Worm (Caenorhabditis elegans) whole organism, mixed stage, embryonic: ENCODE data around the gene dnj-24.

Experiments
- M03D4.4 ChIP-seq: sonication (generic microtip); optimal IDR thresholded peaks from 2 replicates; lab custom pipeline; 2017; ENCODE audit warnings: mild to moderate bottlenecking, missing genetic modification characterization, missing compliant biosample characterization
- bed-3 ChIP-seq: fragments of 200-800 bp; sonication (Bioruptor generic); optimal IDR thresholded peaks from 3 replicates; lab custom pipeline; 2018; ENCODE audit warnings: mild to moderate bottlenecking, missing genetic modification characterization, moderate library complexity, missing compliant biosample characterization
- blmp-1 ChIP-seq: fragments of 150-350 bp; optimal IDR thresholded peaks from 2 replicates; lab custom pipeline; 2014; ENCODE audit warnings: missing biosample characterization, missing genetic modification characterization
- ceh-39 ChIP-seq: fragments of 150-350 bp; optimal IDR thresholded peaks from 2 replicates; lab custom pipeline; 2014; ENCODE audit warnings: missing biosample characterization, missing genetic modification characterization
- ceh-43 ChIP-seq: fragments of 200-800 bp; sonication (Bioruptor generic); optimal IDR thresholded peaks from 2 replicates; lab custom pipeline; 2018; ENCODE audit warnings: mild to moderate bottlenecking, missing genetic modification characterization, moderate library complexity, missing compliant biosample characterization
- ces-1 ChIP-seq: fragments of 150-350 bp; optimal IDR thresholded peaks from 2 replicates; lab custom pipeline; 2014; ENCODE audit warnings: missing biosample characterization, missing genetic modification reagents, missing genetic modification characterization
- elt-1 ChIP-seq: sonication (generic microtip); optimal IDR thresholded peaks from 2 replicates; lab custom pipeline; 2017; ENCODE audit warnings: missing genetic modification characterization, mild to moderate bottlenecking, missing compliant biosample characterization, antibody characterized with exemption, moderate library complexity, borderline replicate concordance; ENCODE audit not compliant: insufficient read depth
- elt-3 ChIP-seq: fragments of 150-350 bp; optimal IDR thresholded peaks from 2 replicates; lab custom pipeline; 2014; ENCODE audit warnings: missing biosample characterization, missing genetic modification characterization
- flh-1 ChIP-seq: fragments of 200-800 bp; sonication (Bioruptor generic); optimal IDR thresholded peaks from 2 replicates; lab custom pipeline; 2018; ENCODE audit warnings: mild to moderate bottlenecking, missing genetic modification characterization, moderate library complexity, missing compliant biosample characterization
- ham-2 ChIP-seq: fragments of 200-800 bp; sonication (Bioruptor generic); optimal IDR thresholded peaks from 2 replicates; lab custom pipeline; 2018; ENCODE audit warnings: mild to moderate bottlenecking, missing genetic modification characterization, missing compliant biosample characterization
- hlh-1 ChIP-seq: fragments of 150-350 bp; optimal IDR thresholded peaks from 2 replicates; lab custom pipeline; 2014; ENCODE audit warnings: missing biosample characterization, missing genetic modification reagents, missing genetic modification characterization
- lin-13 ChIP-seq: fragments of 150-350 bp; optimal IDR thresholded peaks from 2 replicates; lab custom pipeline; 2014; ENCODE audit warnings: missing biosample characterization, missing genetic modification characterization
- lin-32 ChIP-seq: fragments of 200-800 bp; sonication (Bioruptor generic); optimal IDR thresholded peaks from 2 replicates; lab custom pipeline; 2018; ENCODE audit warnings: mild to moderate bottlenecking, missing genetic modification characterization, missing compliant biosample characterization
- lsy-2 ChIP-seq: fragments of 150-350 bp; optimal IDR thresholded peaks from 2 replicates; lab custom pipeline; 2014; ENCODE audit warnings: missing biosample characterization, missing genetic modification characterization
- mab-5 ChIP-seq: fragments of 150-350 bp; optimal IDR thresholded peaks from 2 replicates; lab custom pipeline; 2014; ENCODE audit warnings: missing biosample characterization, missing genetic modification characterization
- mep-1 ChIP-seq: fragments of 150-350 bp; optimal IDR thresholded peaks from 2 replicates; lab custom pipeline; 2017; ENCODE audit warnings: missing biosample characterization, missing genetic modification reagents, missing genetic modification characterization, inconsistent platforms
- nhr-12 ChIP-seq: fragments of 150-350 bp; optimal IDR thresholded peaks from 2 replicates; lab custom pipeline; 2014; ENCODE audit warnings: missing biosample characterization, missing genetic modification characterization
- nhr-2 ChIP-seq: fragments of 150-350 bp; optimal IDR thresholded peaks from 2 replicates; lab custom pipeline; 2014; ENCODE audit warnings: missing biosample characterization, missing genetic modification characterization
- nhr-237 ChIP-seq: fragments of 150-350 bp; optimal IDR thresholded peaks from 2 replicates; lab custom pipeline; 2014; ENCODE audit warnings: missing biosample characterization, missing genetic modification characterization
- nhr-28 ChIP-seq: fragments of 150-350 bp; optimal IDR thresholded peaks from 2 replicates; lab custom pipeline; 2014; ENCODE audit warnings: missing biosample characterization, missing genetic modification characterization
- nhr-76 ChIP-seq: sonication (generic microtip); optimal IDR thresholded peaks from 2 replicates; lab custom pipeline; 2017; ENCODE audit warnings: missing biosample characterization, missing genetic modification characterization
- pha-4 ChIP-seq: fragments of 150-350 bp; optimal IDR thresholded peaks from 2 replicates; lab custom pipeline; 2018; ENCODE audit warnings: missing biosample characterization, missing genetic modification reagents, missing genetic modification characterization
- sem-2 ChIP-seq: fragments of 200-800 bp; sonication (Bioruptor generic); optimal IDR thresholded peaks from 2 replicates; lab custom pipeline; 2018; ENCODE audit warnings: mild to moderate bottlenecking, missing genetic modification characterization, missing compliant biosample characterization
- sptf-1 ChIP-seq: sonication (generic microtip); optimal IDR thresholded peaks from 2 replicates; lab custom pipeline; 2017; ENCODE audit warnings: mild to moderate bottlenecking, missing genetic modification characterization, moderate library complexity, missing compliant biosample characterization
- tbx-8 ChIP-seq: fragments of 200-800 bp; sonication (Bioruptor generic); optimal IDR thresholded peaks from 2 replicates; lab custom pipeline; 2018; ENCODE audit warnings: mild to moderate bottlenecking, missing genetic modification characterization, moderate library complexity, missing compliant biosample characterization
- unc-120 ChIP-seq: sonication (generic microtip); optimal IDR thresholded peaks from 2 replicates; lab custom pipeline; 2017; ENCODE audit warnings: missing genetic modification characterization, missing compliant biosample characterization; ENCODE audit not compliant: poor library complexity, severe bottlenecking
- unc-39 ChIP-seq: fragments of 150-350 bp; optimal IDR thresholded peaks from 2 replicates; lab custom pipeline; 2014; ENCODE audit warnings: missing biosample characterization, missing genetic modification characterization
- unc-62 ChIP-seq: fragments of 150-350 bp; optimal IDR thresholded peaks from 2 replicates; lab custom pipeline; 2014; ENCODE audit warnings: missing biosample characterization, missing genetic modification reagents, missing genetic modification characterization
- zip-8 ChIP-seq: fragments of 150-350 bp; optimal IDR thresholded peaks from 2 replicates; lab custom pipeline; 2014; ENCODE audit warnings: missing biosample characterization, missing genetic modification characterization
- ztf-11 ChIP-seq: fragments of 150-350 bp; optimal IDR thresholded peaks from 2 replicates; lab custom pipeline; 2014; ENCODE audit warnings: missing biosample characterization, missing genetic modification characterization

dnj-24 gene

ce11 chrIII:5461079-5461478, 37.2 kb upstream of the dnj-24 start, which contains the start of gene F48E8.3:
F48E8.3 (plus strand) TSS chrIII:5461379.
- no peak for TF ChIP-seq nhr-2 (tag; lab: Kevin White, UChicago)
- no peak for TF ChIP-seq nhr-12
- no peak for TF ChIP-seq elt-3 (tag; lab: Kevin White, UChicago)
- TF ChIP-seq ztf-11: no peak
- no peak for TF ChIP-seq nhr-76 (tag; lab: Kevin White, UChicago)
- TF ChIP-seq lin-13 (tag; lab: Kevin White, UChicago): no peak
- no peak for TF ChIP-seq ces-1 (GFP tag; lab: Kevin White, UChicago)
- TF ChIP-seq mep-1 (tag; lab: Kevin White, UChicago): no peak
- TF ChIP-seq unc-120 (tag; lab: Kevin White, UChicago): no peak
- no peak for TF ChIP-seq hlh-1 (tag; lab: Kevin White, UChicago)
- TF ChIP-seq lsy-2: no peak
- TF ChIP-seq ceh-39: no peak
- no peak for TF ChIP-seq nhr-28 (tag; lab: Kevin White, UChicago)
- TF ChIP-seq zip-8 (tag; lab: Kevin White, UChicago): no peak
- no peak for TF ChIP-seq unc-39 (tag; lab: Kevin White, UChicago)
- no peak for TF ChIP-seq pha-4 (tag; lab: Kevin White, UChicago)
- no peak for TF ChIP-seq unc-62 (GFP tag; lab: Kevin White, UChicago)
- no peak for TF ChIP-seq lin-32 (GFP tag; lab: Kevin White, UChicago)
- TF ChIP-seq nhr-237 (tag; lab: Kevin White, UChicago): no peak
- TF ChIP-seq, all 35 proteins: peak for 0

DNA sequence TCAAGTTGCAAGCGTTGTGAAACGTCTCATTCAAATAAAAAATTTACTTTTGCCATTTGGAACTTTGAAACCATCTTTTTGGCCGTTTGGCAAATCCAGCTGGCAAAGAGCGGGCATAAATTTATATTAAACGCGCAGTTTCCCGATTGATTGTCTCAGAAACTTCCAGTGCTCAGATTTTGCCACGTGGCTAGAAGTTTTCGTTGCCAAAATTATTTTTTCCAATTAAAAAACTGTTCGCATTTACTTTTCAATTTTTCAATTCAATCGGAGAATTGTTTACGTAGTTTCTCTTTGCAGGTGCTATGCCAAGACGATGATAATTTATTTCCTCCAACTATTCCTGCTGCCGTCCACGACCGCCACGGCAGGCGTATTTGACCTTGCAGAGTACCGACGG, 29.4 kb upstream of the dnj-24 start, which contains the start of gene F48E8.4:
Gene F48E8.4 (plus strand): TSS at position 301 of the 400 bp plus-strand sequence.
- TF ChIP-seq unc-120 (tag; lab: Kevin White, UChicago) (no peak), M03D4.4 (tag; lab: Kevin White, UChicago) (no peak), flh-1 (GFP tag; lab: Kevin White, UChicago) (no peak), nhr-76 (tag; lab: Kevin White, UChicago) (no peak), bed-3 (no peak), unc-39 (tag; lab: Kevin White, UChicago) (no peak), ham-2 (no peak), sem-2 (GFP tag; lab: Kevin White, UChicago) (no peak), mep-1 (tag; lab: Kevin White, UChicago) (no peak), pha-4 (tag; lab: Kevin White, UChicago) (no peak), ceh-43 (GFP tag; lab: Kevin White, UChicago) (no peak), lin-32 (GFP tag; lab: Kevin White, UChicago) (no peak), blmp-1 (no peak), hlh-1 (tag; lab: Kevin White, UChicago) (no peak), zip-8 (tag; lab: Kevin White, UChicago) (no peak), mab-5 (tag; lab: Kevin White, UChicago) (no peak), tbx-8 (GFP tag; lab: Kevin White, UChicago) (no peak), sptf-1 (tag; lab: Kevin White, UChicago) (no peak), ceh-39 (no peak), lsy-2 (no peak)

ce11 chrIII:5450430-5450829, 26.5 kb upstream of the dnj-24 start, which contains the start of gene paa-1:
paa-1 (plus strand) TSS chrIII:5450730.
- TF ChIP-seq nhr-28 (tag; lab: Kevin White, UChicago) (no peak), elt-1 (tag; lab: Kevin White, UChicago) (no peak)
- TF ChIP-seq, all 35 proteins: peak for 0

ce11 chrIII:5449762-5450308, 26.0 kb upstream of the dnj-24 start, which contains the start of gene F48E8.8:
F48E8.8 (minus strand) TSS chrIII:5449812.
- peak; percentile 87 for TF ChIP-seq hlh-1 (tag; lab: Kevin White, UChicago)
- TF ChIP-seq elt-1 (tag; lab: Kevin White, UChicago): no peak
- peak; percentile 49 for TF ChIP-seq lsy-2
- TF ChIP-seq unc-120 (tag; lab: Kevin White, UChicago): peak; percentile 70
- TF ChIP-seq ces-1 (GFP tag; lab: Kevin White, UChicago): peak; percentile 30
- peak; percentile 11 for TF ChIP-seq lin-13 (tag; lab: Kevin White, UChicago)
- TF ChIP-seq nhr-2 (tag; lab: Kevin White, UChicago): no peak
- TF ChIP-seq mep-1 (tag; lab: Kevin White, UChicago): peak; percentile 28
